Worm (Caenorhabditis elegans) whole organism, mixed stage, embryonic: ENCODE measurements around the gene ced-5.

Experiments used
- M03D4.4 ChIP-seq: sonication (generic microtip); optimal IDR thresholded peaks from 2 replicates; lab custom pipeline; 2017; ENCODE audit warnings: mild to moderate bottlenecking, missing genetic modification characterization, missing compliant biosample characterization
- ces-1 ChIP-seq: fragments of 150-350 bp; optimal IDR thresholded peaks from 2 replicates; lab custom pipeline; 2014; ENCODE audit warnings: missing biosample characterization, missing genetic modification reagents, missing genetic modification characterization
- elt-1 ChIP-seq: sonication (generic microtip); optimal IDR thresholded peaks from 2 replicates; lab custom pipeline; 2017; ENCODE audit warnings: missing genetic modification characterization, mild to moderate bottlenecking, missing compliant biosample characterization, antibody characterized with exemption, moderate library complexity, borderline replicate concordance; ENCODE audit not compliant: insufficient read depth
- elt-3 ChIP-seq: fragments of 150-350 bp; optimal IDR thresholded peaks from 2 replicates; lab custom pipeline; 2014; ENCODE audit warnings: missing biosample characterization, missing genetic modification characterization
- mep-1 ChIP-seq: fragments of 150-350 bp; optimal IDR thresholded peaks from 2 replicates; lab custom pipeline; 2017; ENCODE audit warnings: missing biosample characterization, missing genetic modification reagents, missing genetic modification characterization, inconsistent platforms
- nhr-12 ChIP-seq: fragments of 150-350 bp; optimal IDR thresholded peaks from 2 replicates; lab custom pipeline; 2014; ENCODE audit warnings: missing biosample characterization, missing genetic modification characterization
- nhr-237 ChIP-seq: fragments of 150-350 bp; optimal IDR thresholded peaks from 2 replicates; lab custom pipeline; 2014; ENCODE audit warnings: missing biosample characterization, missing genetic modification characterization
- nhr-28 ChIP-seq: fragments of 150-350 bp; optimal IDR thresholded peaks from 2 replicates; lab custom pipeline; 2014; ENCODE audit warnings: missing biosample characterization, missing genetic modification characterization
- nhr-76 ChIP-seq: sonication (generic microtip); optimal IDR thresholded peaks from 2 replicates; lab custom pipeline; 2017; ENCODE audit warnings: missing biosample characterization, missing genetic modification characterization
- snpc-4 ChIP-seq: fragments of 150-350 bp; optimal IDR thresholded peaks from 2 replicates; lab custom pipeline; 2014; ENCODE audit warnings: missing biosample characterization, missing genetic modification characterization
- sptf-1 ChIP-seq: sonication (generic microtip); optimal IDR thresholded peaks from 2 replicates; lab custom pipeline; 2017; ENCODE audit warnings: mild to moderate bottlenecking, missing genetic modification characterization, moderate library complexity, missing compliant biosample characterization
- unc-120 ChIP-seq: sonication (generic microtip); optimal IDR thresholded peaks from 2 replicates; lab custom pipeline; 2017; ENCODE audit warnings: missing genetic modification characterization, missing compliant biosample characterization; ENCODE audit not compliant: poor library complexity, severe bottlenecking
- unc-62 ChIP-seq: fragments of 150-350 bp; optimal IDR thresholded peaks from 2 replicates; lab custom pipeline; 2014; ENCODE audit warnings: missing biosample characterization, missing genetic modification reagents, missing genetic modification characterization
- zip-8 ChIP-seq: fragments of 150-350 bp; optimal IDR thresholded peaks from 2 replicates; lab custom pipeline; 2014; ENCODE audit warnings: missing biosample characterization, missing genetic modification characterization

DNA sequence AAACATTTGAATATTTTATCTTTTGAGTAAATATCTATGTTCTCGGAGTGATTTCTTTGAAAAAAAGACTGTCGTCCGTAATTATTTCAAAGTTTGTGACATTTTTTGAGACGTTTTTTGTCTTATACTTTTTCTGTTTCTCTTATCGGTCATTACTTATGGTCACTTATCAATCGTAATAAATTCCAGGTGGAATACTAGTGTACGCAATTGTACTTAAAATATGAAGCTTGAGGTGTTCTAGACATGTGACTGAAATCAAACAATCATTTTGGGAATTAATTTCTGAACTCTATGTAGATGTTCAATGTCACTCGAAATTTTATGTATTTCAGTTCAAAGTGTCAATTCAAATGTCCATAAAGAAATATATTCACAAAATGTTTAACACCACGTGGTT, 58.4 kb downstream of the ced-5 start:
- TF ChIP-seq nhr-28 (no peak), ces-1 (GFP tag; lab: Kevin White, UChicago) (no peak), zip-8 (no peak), nhr-12 (tag; lab: Kevin White, UChicago) (no peak), elt-1 (no peak), elt-3 (tag; lab: Kevin White, UChicago) (no peak), unc-62 (GFP tag; lab: Kevin White, UChicago) (no peak), nhr-76 (no peak), unc-120 (tag; lab: Kevin White, UChicago) (no peak), nhr-237 (tag; lab: Kevin White, UChicago) (no peak), mep-1 (tag; lab: Kevin White, UChicago) (no peak), sptf-1 (tag; lab: Kevin White, UChicago) (no peak), M03D4.4 (tag; lab: Kevin White, UChicago) (no peak), snpc-4 (no peak)
